Worm (Caenorhabditis elegans) whole organism, L1 larva: ENCODE data around the gene pac-1.

Source experiments
- C04F5.9 ChIP-seq: sonication (generic microtip); optimal IDR thresholded peaks from 2 replicates; lab custom pipeline; 2016; ENCODE audit warnings: missing genetic modification characterization, missing compliant biosample characterization
- C16A3.4 ChIP-seq: fragments of 150-350 bp; optimal IDR thresholded peaks from 2 replicates; lab custom pipeline; 2014; ENCODE audit warnings: missing biosample characterization, missing genetic modification characterization
- C34B4.2 ChIP-seq: sonication (generic microtip); optimal IDR thresholded peaks from 2 replicates; lab custom pipeline; 2017; ENCODE audit warnings: mild to moderate bottlenecking, missing genetic modification characterization, missing compliant biosample characterization
- F16B12.6 ChIP-seq: fragments of 150-350 bp; optimal IDR thresholded peaks from 2 replicates; lab custom pipeline; 2014; ENCODE audit warnings: missing biosample characterization, missing genetic modification characterization
- Y116A8C.19 ChIP-seq: sonication (generic microtip); optimal IDR thresholded peaks from 2 replicates; lab custom pipeline; 2016; ENCODE audit warnings: missing compliant biosample characterization, missing genetic modification characterization, borderline replicate concordance
- aha-1 ChIP-seq: fragments of 150-350 bp; optimal IDR thresholded peaks from 2 replicates; lab custom pipeline; 2014; ENCODE audit warnings: missing biosample characterization, missing genetic modification characterization
- aly-2 ChIP-seq: fragments of 150-350 bp; optimal IDR thresholded peaks from 2 replicates; lab custom pipeline; 2014; ENCODE audit warnings: missing biosample characterization, missing genetic modification characterization
- blmp-1 ChIP-seq: fragments of 150-350 bp; optimal IDR thresholded peaks from 2 replicates; lab custom pipeline; 2014; ENCODE audit warnings: missing biosample characterization, missing genetic modification characterization
- ceh-8 ChIP-seq: fragments of 200-800 bp; sonication (Bioruptor generic); optimal IDR thresholded peaks from 2 replicates; lab custom pipeline; 2018; ENCODE audit warnings: mild to moderate bottlenecking, missing genetic modification characterization, moderate library complexity, missing compliant biosample characterization
- ceh-90 ChIP-seq: sonication (generic microtip); optimal IDR thresholded peaks from 2 replicates; lab custom pipeline; 2016; ENCODE audit warnings: missing genetic modification characterization, missing compliant biosample characterization
- ces-1 ChIP-seq: fragments of 150-350 bp; optimal IDR thresholded peaks from 2 replicates; lab custom pipeline; 2014; ENCODE audit warnings: missing biosample characterization, missing genetic modification reagents, missing genetic modification characterization
- dpl-1 ChIP-seq, 3 experiments: fragments of 150-350 bp in 2 of 3; sonication (generic microtip) in 1 of 3; optimal IDR thresholded peaks; 2 replicates each; lab custom pipeline; 2014 to 2017; ENCODE audit warnings: missing biosample characterization in 3 of 3, missing genetic modification characterization in 3 of 3, missing genetic modification reagents in 3 of 3
- elt-3 ChIP-seq, 6 experiments: fragments of 150-350 bp in 1 of 6; sonication (generic microtip); optimal IDR thresholded peaks; 2 replicates each; lab custom pipeline; 2017 to 2018; ENCODE audit warnings: missing biosample characterization in 6 of 6, missing genetic modification characterization in 6 of 6, inconsistent platforms in 1 of 6
- ets-5 ChIP-seq: fragments of 200-800 bp; sonication (Bioruptor generic); IDR thresholded peaks from 2 replicates; pipeline ENCODE4 v1.3.6; 2022; ENCODE audit warnings: missing genetic modification characterization, missing compliant biosample characterization
- fkh-10 ChIP-seq: sonication (generic microtip); optimal IDR thresholded peaks from 2 replicates; lab custom pipeline; 2017; ENCODE audit warnings: missing biosample characterization, missing genetic modification reagents, missing genetic modification characterization
- fos-1 ChIP-seq: fragments of 150-350 bp; optimal IDR thresholded peaks from 2 replicates; lab custom pipeline; 2014; ENCODE audit warnings: missing biosample characterization, missing genetic modification characterization
- grh-1 ChIP-seq: fragments of 200-800 bp; sonication (Bioruptor generic); IDR thresholded peaks from 2 replicates; pipeline ENCODE4 v1.3.6; 2022; ENCODE audit warnings: missing genetic modification reagents, missing genetic modification characterization, missing compliant biosample characterization
- hlh-4 ChIP-seq: sonication (generic microtip); optimal IDR thresholded peaks from 2 replicates; lab custom pipeline; 2016; ENCODE audit warnings: mild to moderate bottlenecking, missing genetic modification characterization, missing compliant biosample characterization
- lin-13 ChIP-seq: fragments of 150-350 bp; optimal IDR thresholded peaks from 2 replicates; lab custom pipeline; 2014; ENCODE audit warnings: missing biosample characterization, missing genetic modification reagents, missing genetic modification characterization
- lin-14 ChIP-seq: fragments of 200-800 bp; sonication (Bioruptor generic); optimal IDR thresholded peaks from 2 replicates; lab custom pipeline; 2018; ENCODE audit warnings: mild to moderate bottlenecking, missing genetic modification characterization, moderate library complexity, missing compliant biosample characterization
- lin-15B ChIP-seq: fragments of 150-350 bp; sonication (generic microtip); optimal IDR thresholded peaks from 3 replicates; lab custom pipeline; 2014; ENCODE audit warnings: missing biosample characterization, missing genetic modification characterization
- lin-35 ChIP-seq, 2 experiments: fragments of 150-350 bp; optimal IDR thresholded peaks; 2 replicates each; lab custom pipeline; 2014; ENCODE audit warnings: missing biosample characterization in 2 of 2, missing genetic modification characterization in 2 of 2, missing genetic modification reagents in 2 of 2
- lin-39 ChIP-seq: fragments of 150-350 bp; optimal IDR thresholded peaks from 2 replicates; lab custom pipeline; 2014; ENCODE audit warnings: missing biosample characterization, missing genetic modification reagents, missing genetic modification characterization
- lir-3 ChIP-seq: sonication (generic microtip); optimal IDR thresholded peaks from 2 replicates; lab custom pipeline; 2016; ENCODE audit warnings: mild to moderate bottlenecking, missing genetic modification characterization, moderate library complexity, missing compliant biosample characterization; ENCODE audit not compliant: poor library complexity
- lsy-2 ChIP-seq, 2 experiments: fragments of 150-350 bp; optimal IDR thresholded peaks; 2 replicates each; lab custom pipeline; 2014; ENCODE audit warnings: missing biosample characterization in 2 of 2, missing genetic modification characterization in 2 of 2
- mef-2 ChIP-seq: fragments of 150-350 bp; optimal IDR thresholded peaks from 2 replicates; lab custom pipeline; 2014; ENCODE audit warnings: missing biosample characterization, missing genetic modification characterization
- mep-1 ChIP-seq: fragments of 150-350 bp; optimal IDR thresholded peaks from 2 replicates; lab custom pipeline; 2014; ENCODE audit warnings: missing biosample characterization, missing genetic modification characterization
- nhr-11 ChIP-seq: fragments of 150-350 bp; optimal IDR thresholded peaks from 2 replicates; lab custom pipeline; 2014; ENCODE audit warnings: missing biosample characterization, missing genetic modification characterization
- nhr-19 ChIP-seq: fragments of 200-800 bp; sonication (Bioruptor generic); conservative IDR thresholded peaks from 2 replicates; pipeline ENCODE4 v1.3.6; 2022; ENCODE audit warnings: missing genetic modification characterization, missing compliant biosample characterization
- nhr-20 ChIP-seq: sonication (generic microtip); optimal IDR thresholded peaks from 2 replicates; lab custom pipeline; 2016; ENCODE audit warnings: mild to moderate bottlenecking, missing genetic modification characterization, missing compliant biosample characterization
- nhr-28 ChIP-seq: fragments of 150-350 bp; optimal IDR thresholded peaks from 2 replicates; lab custom pipeline; 2014; ENCODE audit warnings: missing biosample characterization, missing genetic modification characterization
- nhr-47 ChIP-seq: sonication (generic microtip); optimal IDR thresholded peaks from 2 replicates; lab custom pipeline; 2016; ENCODE audit warnings: mild to moderate bottlenecking, missing genetic modification characterization, moderate library complexity, missing compliant biosample characterization
- nhr-71 ChIP-seq: sonication (generic microtip); optimal IDR thresholded peaks from 2 replicates; lab custom pipeline; 2016; ENCODE audit warnings: mild to moderate bottlenecking, missing genetic modification characterization, moderate library complexity, missing compliant biosample characterization
- nhr-76 ChIP-seq: sonication (generic microtip); optimal IDR thresholded peaks from 2 replicates; lab custom pipeline; 2017; ENCODE audit warnings: missing biosample characterization, missing genetic modification characterization
- nhr-77 ChIP-seq: fragments of 150-350 bp; optimal IDR thresholded peaks from 2 replicates; lab custom pipeline; 2014; ENCODE audit warnings: missing biosample characterization, missing genetic modification characterization
- nhr-84 ChIP-seq: sonication (generic microtip); optimal IDR thresholded peaks from 2 replicates; lab custom pipeline; 2017; ENCODE audit warnings: missing biosample characterization, missing genetic modification characterization
- nhr-85 ChIP-seq: sonication (generic microtip); peaks from one replicate; lab custom pipeline; 2016; ENCODE audit warnings: missing genetic modification characterization, inconsistent platforms, missing compliant biosample characterization
- nhr-90 ChIP-seq: sonication (generic microtip); optimal IDR thresholded peaks from 2 replicates; lab custom pipeline; 2016; ENCODE audit warnings: mild to moderate bottlenecking, missing genetic modification characterization, missing compliant biosample characterization; ENCODE audit not compliant: poor library complexity
- pag-3 ChIP-seq: sonication (generic microtip); optimal IDR thresholded peaks from 2 replicates; lab custom pipeline; 2017; ENCODE audit warnings: missing genetic modification characterization, mild to moderate bottlenecking, missing compliant biosample characterization, antibody characterized with exemption, borderline replicate concordance; ENCODE audit not compliant: insufficient read depth
- pax-3 ChIP-seq: fragments of 200-800 bp; sonication (Bioruptor generic); optimal IDR thresholded peaks from 2 replicates; lab custom pipeline; 2018; ENCODE audit warnings: mild to moderate bottlenecking, missing genetic modification characterization, moderate library complexity, missing compliant biosample characterization
- pqm-1 ChIP-seq: sonication (generic microtip); optimal IDR thresholded peaks from 3 replicates; lab custom pipeline; 2017; ENCODE audit warnings: missing biosample characterization, missing genetic modification characterization
- skn-1 ChIP-seq: fragments of 150-350 bp; optimal IDR thresholded peaks from 2 replicates; lab custom pipeline; 2014; ENCODE audit warnings: missing biosample characterization, missing genetic modification characterization
- snpc-4 ChIP-seq: fragments of 150-350 bp; optimal IDR thresholded peaks from 2 replicates; lab custom pipeline; 2014; ENCODE audit warnings: missing biosample characterization, missing genetic modification characterization
- sptf-1 ChIP-seq: fragments of 150-350 bp; optimal IDR thresholded peaks from 2 replicates; lab custom pipeline; 2014; ENCODE audit warnings: missing biosample characterization, missing genetic modification characterization
- swsn-7 ChIP-seq: sonication (generic microtip); optimal IDR thresholded peaks from 2 replicates; lab custom pipeline; 2016; ENCODE audit warnings: missing genetic modification characterization, missing compliant biosample characterization
- tbx-2 ChIP-seq: sonication (generic microtip); optimal IDR thresholded peaks from 2 replicates; lab custom pipeline; 2016; ENCODE audit warnings: missing genetic modification characterization, missing compliant biosample characterization
- tlp-1 ChIP-seq: fragments of 150-350 bp; optimal IDR thresholded peaks from 2 replicates; lab custom pipeline; 2014; ENCODE audit warnings: missing biosample characterization, missing genetic modification characterization
- unc-30 ChIP-seq: sonication (generic microtip); optimal IDR thresholded peaks from 2 replicates; lab custom pipeline; 2017; ENCODE audit warnings: missing biosample characterization, missing genetic modification characterization
- unc-62 ChIP-seq: fragments of 150-350 bp; optimal IDR thresholded peaks from 2 replicates; lab custom pipeline; 2014; ENCODE audit warnings: missing biosample characterization, missing genetic modification reagents, missing genetic modification characterization
- unc-86 ChIP-seq: sonication (generic microtip); optimal IDR thresholded peaks from 2 replicates; lab custom pipeline; 2016; ENCODE audit warnings: missing genetic modification characterization, missing compliant biosample characterization
- vab-15 ChIP-seq: sonication (generic microtip); optimal IDR thresholded peaks from 2 replicates; lab custom pipeline; 2017; ENCODE audit warnings: missing genotype, mild to moderate bottlenecking, missing genetic modification characterization, missing compliant biosample characterization
- zip-4 ChIP-seq: fragments of 200-800 bp; sonication (Bioruptor generic); optimal IDR thresholded peaks from 2 replicates; lab custom pipeline; 2018; ENCODE audit warnings: mild to moderate bottlenecking, missing genetic modification characterization, moderate library complexity, missing compliant biosample characterization
- ztf-4 ChIP-seq: fragments of 150-350 bp; optimal IDR thresholded peaks from 2 replicates; lab custom pipeline; 2014; ENCODE audit warnings: missing biosample characterization, missing genetic modification characterization

pac-1 gene

DNA sequence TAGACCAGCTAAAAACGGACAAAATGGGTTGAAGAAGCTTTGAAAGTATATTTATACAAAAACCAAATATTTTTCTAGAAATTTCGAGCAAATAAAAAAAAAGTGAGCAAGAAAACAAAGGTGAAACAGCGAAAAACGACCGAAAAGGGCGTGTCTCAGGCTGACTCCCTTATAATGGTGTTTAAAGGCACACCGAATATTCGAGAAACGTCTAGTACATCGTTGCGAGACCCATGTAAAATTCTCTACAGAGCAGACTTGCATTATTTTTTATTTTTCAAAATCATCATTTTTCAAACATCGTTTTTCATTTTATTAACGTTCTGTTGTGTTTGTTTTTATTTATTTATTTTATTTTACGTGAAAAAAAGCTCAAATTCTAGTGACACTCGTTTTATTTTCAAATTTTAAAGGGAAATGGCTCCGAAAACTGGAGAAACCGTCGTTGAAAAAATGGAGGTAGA lies 47.8 kb upstream of the pac-1 start, which contains the start of gene rpn-3 (continued):
- TF ChIP-seq dpl-1 (GFP tag; optimal IDR thresholded peaks at IDR 0.05; lab: Kevin White, UChicago) (peak; percentile 87 to 89 (median 89)), hlh-4 (tag; lab: Kevin White, UChicago) (no peak), zip-4 (peak; percentile 89), snpc-4 (tag; lab: Kevin White, UChicago) (peak; percentile 88), tlp-1 (tag; lab: Kevin White, UChicago) (no peak), lir-3 (tag; lab: Kevin White, UChicago) (peak; percentile 82), lin-13 (GFP tag; lab: Kevin White, UChicago) (peak; percentile 94), C04F5.9 (tag; lab: Kevin White, UChicago) (peak; percentile 90), nhr-85 (tag; lab: Kevin White, UChicago) (peak; percentile 96), ces-1 (GFP tag; lab: Kevin White, UChicago) (no peak), ceh-90 (tag; lab: Kevin White, UChicago) (peak; percentile 61), blmp-1 (tag; lab: Kevin White, UChicago) (peak; percentile 85), mef-2 (tag; lab: Kevin White, UChicago) (peak; percentile 69), unc-86 (tag; lab: Kevin White, UChicago) (peak; percentile 95), C16A3.4 (tag; lab: Kevin White, UChicago) (peak; percentile 99), pax-3 (tag; lab: Kevin White, UChicago) (peak; percentile 89), nhr-11 (peak; percentile 93), lsy-2 (tag; optimal IDR thresholded peaks at IDR 0.05; lab: Kevin White, UChicago) (peak; percentile 97), aly-2 (peak; percentile 99), sptf-1 (tag; lab: Kevin White, UChicago) (no peak), fos-1 (tag; lab: Kevin White, UChicago) (peak; percentile 96), F16B12.6 (tag; lab: Kevin White, UChicago) (peak; percentile 23), nhr-47 (tag; lab: Kevin White, UChicago) (peak; percentile 98), nhr-28 (tag; lab: Kevin White, UChicago) (no peak), grh-1 (GFP tag; lab: Robert Waterston, UW) (peak; percentile 91), ets-5 (GFP tag; lab: Robert Waterston, UW) (no peak), pqm-1 (tag; lab: Kevin White, UChicago) (peak; percentile 53), tbx-2 (tag; lab: Kevin White, UChicago) (peak; percentile 96), elt-3 (tag; optimal IDR thresholded peaks at IDR 0.05; lab: Kevin White, UChicago) (peak in 5 of 6 experiments; percentile 27 to 95 (median 90)), lin-15B (peak; percentile 96), nhr-19 (GFP tag; lab: Robert Waterston, UW) (peak; percentile 97), nhr-84 (tag; lab: Kevin White, UChicago) (no peak), ceh-8 (peak; percentile 85), fkh-10 (GFP tag; lab: Kevin White, UChicago) (peak; percentile 89), mep-1 (tag; lab: Kevin White, UChicago) (peak; percentile 99), pag-3 (peak; percentile 77), nhr-20 (tag; lab: Kevin White, UChicago) (peak; percentile 98), aha-1 (tag; lab: Kevin White, UChicago) (peak; percentile 71), lin-35 (GFP tag; optimal IDR thresholded peaks at IDR 0.05; lab: Kevin White, UChicago) (peak; percentile 93), nhr-76 (tag; lab: Kevin White, UChicago) (peak; percentile 61), ztf-4 (tag; lab: Kevin White, UChicago) (peak; percentile 98), C34B4.2 (tag; lab: Kevin White, UChicago) (no peak), nhr-77 (tag; lab: Kevin White, UChicago) (peak; percentile 95), lin-14 (GFP tag; lab: Kevin White, UChicago) (peak; percentile 98), Y116A8C.19 (tag; lab: Kevin White, UChicago) (no peak), swsn-7 (tag; lab: Kevin White, UChicago) (peak; percentile 98), nhr-71 (tag; lab: Kevin White, UChicago) (peak; percentile 98), unc-30 (tag; lab: Kevin White, UChicago) (no peak), skn-1 (tag; lab: Kevin White, UChicago) (peak; percentile 100), lin-39 (tag; lab: Kevin White, UChicago) (peak; percentile 95), vab-15 (tag; lab: Kevin White, UChicago) (peak; percentile 43), nhr-90 (tag; lab: Kevin White, UChicago) (peak; percentile 94), unc-62 (GFP tag; lab: Kevin White, UChicago) (no peak)
